Fruit fly (Drosophila melanogaster): ENCODE results near the gene Spp.

Gene Spp

dm6 chr2L:516032-516993 lies 28.1 kb downstream of the Spp start (continued):
- TF ChIP-seq CG11085 (GFP tag; IDR thresholded peaks at IDR 0.05) (peak; percentile 69), zfh1 (GFP tag; IDR thresholded peaks at IDR 0.05) (peak; percentile 81), maf-S (GFP tag; optimal IDR thresholded peaks at IDR 0.05) (peak; percentile 41), CG2202 (tag; optimal IDR thresholded peaks at IDR 0.05) (peak; percentile 76), dpn (GFP tag; optimal IDR thresholded peaks at IDR 0.05) (peak; percentile 67 to 70), bigmax (GFP tag; optimal IDR thresholded peaks at IDR 0.05) (no peak), Dll (GFP tag; IDR thresholded peaks at IDR 0.05; ENCODE audit: partially characterized antibody) (no peak), CG5245 (GFP tag; optimal IDR thresholded peaks at IDR 0.05) (peak; percentile 72), Oli (tag; optimal IDR thresholded peaks at IDR 0.05) (peak; percentile 80), ATbp (GFP tag; optimal IDR thresholded peaks at IDR 0.05) (peak; percentile 86), CG3995 (GFP tag; optimal IDR thresholded peaks at IDR 0.05) (no peak), CG32767 (GFP tag; IDR thresholded peaks at IDR 0.05) (peak; percentile 40; the same call in 1 of the 2 replicates), CG12769 (tag; optimal IDR thresholded peaks at IDR 0.05) (peak; percentile 89), Neu2 (GFP tag; optimal IDR thresholded peaks at IDR 0.05; ENCODE audit: borderline replicate concordance) (no peak), ash1 (GFP tag; optimal IDR thresholded peaks at IDR 0.05) (no peak), Rx (GFP tag; IDR thresholded peaks at IDR 0.05) (peak; percentile 59), chinmo (GFP tag; IDR thresholded peaks at IDR 0.05; ENCODE audit: partially characterized antibody) (peak; percentile 70; the same call in 1 of the 4 replicates), CG4707 (GFP tag; optimal IDR thresholded peaks at IDR 0.05) (peak; percentile 53), h (optimal IDR thresholded peaks at IDR 0.05) (no peak), chn (GFP tag; optimal IDR thresholded peaks at IDR 0.05) (peak; percentile 80), fd96Cb (tag; optimal IDR thresholded peaks at IDR 0.05) (peak; percentile 86), CG18476 (GFP tag; optimal IDR thresholded peaks at IDR 0.05) (peak; percentile 54), Nf-YA (GFP tag; IDR thresholded peaks at IDR 0.05) (peak; percentile 26; the same call in 1 of the 2 replicates), CrebB (tag; optimal IDR thresholded peaks at IDR 0.05) (peak; percentile 49), Jarid2 (GFP tag; optimal IDR thresholded peaks at IDR 0.05) (peak; percentile 48), Dref (GFP tag; IDR thresholded peaks at IDR 0.05) (no peak), nom (GFP tag; optimal IDR thresholded peaks at IDR 0.05) (peak; percentile 39), CG7786 (GFP tag; optimal IDR thresholded peaks at IDR 0.05) (peak; percentile 59), Gug (GFP tag; IDR thresholded peaks at IDR 0.05) (peak; percentile 75), tio (GFP tag; optimal IDR thresholded peaks at IDR 0.05) (peak; percentile 60), CG9932 (GFP tag; IDR thresholded peaks at IDR 0.05) (peak; percentile 53), CG6791 (GFP tag; IDR thresholded peaks at IDR 0.05; ENCODE audit: partially characterized antibody) (no peak), gro (GFP tag; optimal IDR thresholded peaks at IDR 0.05) (no peak), eve (GFP tag; optimal IDR thresholded peaks at IDR 0.05) (peak in 1 of 2 experiments; percentile 59), mld (GFP tag; IDR thresholded peaks at IDR 0.05; ENCODE audit: partially characterized antibody) (no peak), Dfd (GFP tag; optimal IDR thresholded peaks at IDR 0.05) (no peak), CG30020 (tag; optimal IDR thresholded peaks at IDR 0.05) (no peak), Eip74EF (GFP tag; optimal IDR thresholded peaks at IDR 0.05) (peak in 1 of 2 experiments; percentile 55), Pdp1 (GFP tag; optimal IDR thresholded peaks at IDR 0.05) (peak; percentile 68 to 77), CG12299 (tag; optimal IDR thresholded peaks at IDR 0.05) (peak; percentile 54), hth (optimal IDR thresholded peaks at IDR 0.05) (no peak), CG7928 (GFP tag; optimal IDR thresholded peaks at IDR 0.05) (no peak), unc-4 (GFP tag; IDR thresholded peaks at IDR 0.05; ENCODE audit: partially characterized antibody) (no peak), CG2712 (tag; optimal IDR thresholded peaks at IDR 0.05) (peak; percentile 87), fu2 (GFP tag; optimal IDR thresholded peaks at IDR 0.05) (peak; percentile 45), sens-2 (GFP tag; IDR thresholded peaks at IDR 0.05) (peak; percentile 71), NC2β (GFP tag; optimal IDR thresholded peaks at IDR 0.05) (peak; percentile 67), BtbVII (GFP tag; optimal IDR thresholded peaks at IDR 0.05) (peak; percentile 65)

All from whole organism, embryonic.